Worm (Caenorhabditis elegans): Measurements from ENCODE around the gene str-149.

The str-149 gene

ce11 chrV:16575900-16576299 is 2.6 kb downstream of the str-149 start, which contains the start of gene str-151:
str-151 (plus strand) TSS chrV:16576200.
- TF ChIP-seq lsl-1 (GFP tag; optimal IDR thresholded peaks at IDR 0.05) (no peak), madf-10 (tag; optimal IDR thresholded peaks at IDR 0.05) (no peak), ekl-4 (GFP tag; IDR thresholded peaks at IDR 0.05) (no peak)

DNA sequence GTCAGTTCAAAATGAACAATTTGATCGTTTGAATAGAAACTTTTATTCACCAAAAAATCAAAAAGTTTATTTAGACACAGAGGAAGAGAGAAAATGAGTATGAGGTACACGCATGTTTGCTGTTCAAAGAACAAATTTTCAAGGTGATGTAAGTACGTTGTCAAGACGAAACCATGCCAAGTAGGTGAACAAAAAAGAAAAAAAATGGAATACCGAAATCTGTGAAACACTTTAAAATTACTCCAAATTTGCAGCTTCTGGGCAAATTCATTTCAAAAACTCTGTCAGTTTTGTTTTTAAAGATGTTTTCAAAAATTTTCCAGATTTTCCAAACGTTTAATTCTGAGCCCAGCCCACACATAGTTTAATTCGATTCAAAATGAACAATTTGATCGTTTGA is 7.2 kb downstream of the str-149 start, which contains the start of gene nhr-271:
Gene nhr-271, minus strand, starts transcription at position 101 of the 400 bp plus-strand sequence.
- no peak for TF ChIP-seq xnd-1 (tag; optimal IDR thresholded peaks at IDR 0.05)
- TF ChIP-seq lin-40 (tag; optimal IDR thresholded peaks at IDR 0.05): no peak
- TF ChIP-seq attf-5 (GFP tag; optimal IDR thresholded peaks at IDR 0.05): no peak
- no peak for TF ChIP-seq B0035.1 (tag; optimal IDR thresholded peaks at IDR 0.05)
- no peak for TF ChIP-seq lag-1 (GFP tag; IDR thresholded peaks at IDR 0.05)
- no peak for TF ChIP-seq nfya-2 (GFP tag; IDR thresholded peaks at IDR 0.05)
- TF ChIP-seq ztf-26 (tag; optimal IDR thresholded peaks at IDR 0.05): no peak
- TF ChIP-seq ceh-40 (GFP tag; IDR thresholded peaks at IDR 0.05): no peak
- TF ChIP-seq madf-6 (GFP tag; IDR thresholded peaks at IDR 0.05): no peak
- no peak for TF ChIP-seq C06A6.2 (GFP tag; conservative IDR thresholded peaks at IDR 0.05)
- no peak for TF ChIP-seq zfh-2 (GFP tag; conservative IDR thresholded peaks at IDR 0.05)
- TF ChIP-seq cebp-1 (GFP tag; IDR thresholded peaks at IDR 0.05): no peak
- TF ChIP-seq cebp-1 (tag; optimal IDR thresholded peaks at IDR 0.05): no peak
- TF ChIP-seq F49E8.2 (tag; optimal IDR thresholded peaks at IDR 0.05; ENCODE audit: insufficient read depth): no peak

- TF ChIP-seq hmg-1.2 (GFP tag; IDR thresholded peaks at IDR 0.05) (no peak), ama-1 (optimal IDR thresholded peaks at IDR 0.05) (no peak), ama-1 (GFP tag; optimal IDR thresholded peaks at IDR 0.05) (no peak), nhr-179 (tag; optimal IDR thresholded peaks at IDR 0.05) (no peak), unc-62 (GFP tag; optimal IDR thresholded peaks at IDR 0.05) (no peak), dox-1 (GFP tag; IDR thresholded peaks at IDR 0.05) (no peak), repo-1 (tag; optimal IDR thresholded peaks at IDR 0.05) (no peak), snpc-4 (GFP tag; optimal IDR thresholded peaks at IDR 0.05) (no peak), snpc-4 (tag; optimal IDR thresholded peaks at IDR 0.05) (no peak), ZK185.1 (tag; optimal IDR thresholded peaks at IDR 0.05; ENCODE audit: poor library complexity, severe bottlenecking) (no peak), cebp-1 (GFP tag; IDR thresholded peaks at IDR 0.05) (no peak), cebp-1 (tag; optimal IDR thresholded peaks at IDR 0.05) (no peak), ceh-58 (GFP tag; IDR thresholded peaks at IDR 0.05) (no peak), sptf-2 (GFP tag; optimal IDR thresholded peaks at IDR 0.05) (no peak), nfya-1 (tag; optimal IDR thresholded peaks at IDR 0.05; ENCODE audit: borderline replicate concordance, insufficient read depth) (no peak), lin-54 (GFP tag; optimal IDR thresholded peaks at IDR 0.05) (no peak), B0336.3 (GFP tag; IDR thresholded peaks at IDR 0.05) (no peak), Y79H2A.3 (GFP tag; conservative IDR thresholded peaks at IDR 0.05) (no peak), aptf-3 (GFP tag; IDR thresholded peaks at IDR 0.05) (no peak), madf-10 (tag; optimal IDR thresholded peaks at IDR 0.05) (no peak), Y53G8AR.9 (GFP tag; conservative IDR thresholded peaks at IDR 0.05) (no peak)
These were observed 7.8 kb downstream of the str-149 start for ce11 chrV:16581061-16581460.

DNA sequence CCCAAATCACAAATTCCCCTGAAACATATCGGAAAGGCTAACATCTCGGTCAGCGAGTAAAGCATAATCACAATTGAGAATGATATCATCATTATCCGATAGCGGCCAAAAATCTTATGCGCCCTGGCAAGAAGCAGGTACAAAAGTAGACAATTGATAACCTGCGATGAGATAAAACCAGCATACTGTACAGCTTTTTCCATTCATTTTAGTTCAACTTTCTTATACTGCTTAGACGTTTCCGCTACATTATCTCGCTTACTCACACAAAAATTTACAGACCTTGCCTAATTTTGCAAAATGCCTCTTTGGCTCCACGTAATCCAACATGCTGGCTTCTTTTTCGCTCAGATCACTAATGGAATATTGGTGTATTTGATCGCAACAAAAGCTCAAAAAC is 9.7 kb downstream of the str-149 start, which contains the start of gene str-150:
Gene str-150, plus strand, starts transcription at position 301 of the 400 bp plus-strand sequence.
- TF ChIP-seq zfh-2 (GFP tag; conservative IDR thresholded peaks at IDR 0.05): no peak

Data from whole organism, young adult.